Worm (Caenorhabditis elegans): ENCODE measurements around the gene casy-1.

The casy-1 gene

DNA sequence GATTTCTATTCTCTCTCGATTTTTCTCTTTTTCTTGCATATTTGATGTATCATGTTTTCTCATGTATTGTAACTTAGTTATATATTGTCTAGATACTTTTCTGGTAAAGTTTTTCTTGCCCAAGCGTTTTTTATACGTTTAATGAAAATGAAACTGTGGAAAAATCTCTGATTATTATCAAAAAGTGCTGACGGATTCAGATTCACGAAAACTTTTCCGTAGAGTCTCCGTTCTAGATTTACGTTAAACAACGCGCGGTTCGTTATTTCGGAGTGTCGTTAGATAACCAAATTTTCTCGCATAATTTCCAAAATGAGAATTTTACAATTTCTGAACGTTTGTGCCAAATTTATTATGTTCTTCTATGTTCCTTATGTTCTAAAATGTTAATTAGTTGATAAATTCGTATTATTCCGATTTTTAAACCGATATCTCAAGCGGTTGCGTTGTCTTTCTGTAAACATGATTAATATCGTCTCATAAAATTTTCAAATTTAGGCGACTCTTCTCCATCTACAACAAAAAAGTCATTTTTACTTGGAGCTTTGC is 38.3 kb downstream of the casy-1 start, which contains the start of gene ptp-2 (continued):
- TF ChIP-seq dve-1 (tag; optimal IDR thresholded peaks at IDR 0.05; ENCODE audit: insufficient read depth): peak; percentile 11
- peak; percentile 93 for TF ChIP-seq Y48G9A.11 (GFP tag; IDR thresholded peaks at IDR 0.05)
- TF ChIP-seq ceh-20 (GFP tag; IDR thresholded peaks at IDR 0.05): no peak
- no peak for TF ChIP-seq zip-2 (tag; optimal IDR thresholded peaks at IDR 0.05)

DNA sequence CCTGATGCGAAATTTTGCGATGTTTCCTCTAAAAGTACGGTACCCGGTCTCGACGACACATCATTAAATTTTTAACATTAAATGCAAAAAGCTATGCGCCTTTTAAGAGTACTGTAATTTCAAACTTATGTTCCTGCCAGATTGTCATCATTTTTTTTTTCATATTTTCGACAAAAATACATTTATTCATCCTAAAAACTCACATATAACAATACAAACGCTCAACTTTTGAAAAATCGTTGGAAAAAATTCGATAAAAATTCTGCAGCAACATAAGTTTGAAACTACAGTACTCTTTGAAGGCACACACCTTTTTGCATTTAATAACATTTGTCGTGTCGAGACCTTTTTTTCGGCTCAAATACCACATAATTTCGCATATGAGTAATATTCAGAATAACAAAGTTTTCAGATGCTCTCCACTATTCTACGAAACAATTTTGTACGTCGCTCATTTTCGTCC is 39.4 kb downstream of the casy-1 start, which contains the start of gene frh-1:
TSS of gene frh-1 (plus strand) at position 413 of the 463 bp plus-strand sequence.
- no peak for TF ChIP-seq ceh-44 (GFP tag; IDR thresholded peaks at IDR 0.05)
- TF ChIP-seq pha-4 (GFP tag; IDR thresholded peaks at IDR 0.05): 0 out of 2 replicates have a peak, but pooled peaks have one; percentile 38
- no peak for TF ChIP-seq pha-4 (tag; optimal IDR thresholded peaks at IDR 0.05)
- TF ChIP-seq lin-38 (GFP tag; IDR thresholded peaks at IDR 0.05): peak; percentile 35
- peak; percentile 72 for TF ChIP-seq aha-1 (tag)

DNA sequence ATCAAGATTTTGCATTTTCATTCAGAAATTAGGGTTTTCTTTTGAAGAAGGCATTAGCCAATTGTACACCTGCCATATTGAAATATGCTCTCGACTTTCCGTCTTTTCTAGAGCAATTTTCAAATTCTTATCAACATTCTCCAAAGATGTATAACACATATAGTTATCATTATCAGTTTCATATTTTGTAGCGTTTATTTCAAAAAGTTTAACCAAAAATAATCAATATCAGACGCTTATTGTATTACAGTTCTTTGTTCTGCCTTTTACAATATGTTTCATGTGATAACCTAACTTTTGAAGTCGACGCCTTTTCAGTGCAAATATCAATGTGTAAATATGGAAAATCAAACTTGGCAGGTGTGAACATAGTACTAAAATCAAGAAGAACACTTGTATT is 42.6 kb downstream of the casy-1 start:
- no peak for TF ChIP-seq aha-1 (tag)
- TF ChIP-seq zip-11 (GFP tag; IDR thresholded peaks at IDR 0.05): no peak
- no peak for TF ChIP-seq nhr-76 (tag; optimal IDR thresholded peaks at IDR 0.05)
- no peak for TF ChIP-seq dpl-1 (GFP tag; optimal IDR thresholded peaks at IDR 0.05)
- TF ChIP-seq daf-8 (GFP tag; IDR thresholded peaks at IDR 0.05): no peak
- no peak for TF ChIP-seq ztf-7 (tag; optimal IDR thresholded peaks at IDR 0.05)
- TF ChIP-seq nhr-102 (tag; optimal IDR thresholded peaks at IDR 0.05): no peak
- peak; percentile 36 for TF ChIP-seq mep-1 (tag; optimal IDR thresholded peaks at IDR 0.05)
- no peak for TF ChIP-seq ceh-62 (tag; optimal IDR thresholded peaks at IDR 0.05)
- no peak for TF ChIP-seq unc-62 (GFP tag; optimal IDR thresholded peaks at IDR 0.05 in 1 of 2)
- TF ChIP-seq unc-62 (tag; optimal IDR thresholded peaks at IDR 0.05): no peak
- peak; percentile 11 for TF ChIP-seq T20F7.1 (GFP tag; optimal IDR thresholded peaks at IDR 0.05)
- TF ChIP-seq ceh-82 (tag; optimal IDR thresholded peaks at IDR 0.05): no peak
- peak; percentile 83 for TF ChIP-seq nhr-28 (tag; optimal IDR thresholded peaks at IDR 0.05)
- peak; percentile 43 for TF ChIP-seq nhr-77 (tag; optimal IDR thresholded peaks at IDR 0.05)
- TF ChIP-seq dmd-6 (GFP tag; IDR thresholded peaks at IDR 0.05): no peak; the same call in 1 of the 2 replicates
- peak; percentile 41 for TF ChIP-seq hlh-11 (tag; optimal IDR thresholded peaks at IDR 0.05)
- TF ChIP-seq vab-7 (GFP tag; IDR thresholded peaks at IDR 0.05): no peak
- TF ChIP-seq zfp-2 (tag; optimal IDR thresholded peaks at IDR 0.05): no peak
- TF ChIP-seq ceh-20 (GFP tag; IDR thresholded peaks at IDR 0.05): no peak
- TF ChIP-seq lsy-2 (tag; optimal IDR thresholded peaks at IDR 0.05): no peak
- TF ChIP-seq nhr-25 (tag; optimal IDR thresholded peaks at IDR 0.05; ENCODE audit: borderline replicate concordance, insufficient read depth): no peak
- TF ChIP-seq skn-1 (tag; optimal IDR thresholded peaks at IDR 0.05): no peak
- no peak for TF ChIP-seq dmd-9 (GFP tag; IDR thresholded peaks at IDR 0.05)
- TF ChIP-seq ceh-44 (GFP tag; IDR thresholded peaks at IDR 0.05): no peak
- no peak for TF ChIP-seq lin-29 (GFP tag; IDR thresholded peaks at IDR 0.05)
- TF ChIP-seq ceh-28 (tag; optimal IDR thresholded peaks at IDR 0.05): no peak
- peak; percentile 58 for TF ChIP-seq dve-1 (tag; optimal IDR thresholded peaks at IDR 0.05; ENCODE audit: insufficient read depth)
- no peak for TF ChIP-seq nhr-10 (tag; optimal IDR thresholded peaks at IDR 0.05)
- TF ChIP-seq lin-1 (GFP tag; IDR thresholded peaks at IDR 0.05): no peak
- TF ChIP-seq lin-15B (tag; optimal IDR thresholded peaks at IDR 0.05): no peak
- no peak for TF ChIP-seq gei-8 (GFP tag; optimal IDR thresholded peaks at IDR 0.05)
- no peak for TF ChIP-seq nhr-41 (GFP tag; IDR thresholded peaks at IDR 0.05)
- TF ChIP-seq nhr-111 (GFP tag; optimal IDR thresholded peaks at IDR 0.05): no peak
- no peak for TF ChIP-seq daf-16 (GFP tag; optimal IDR thresholded peaks at IDR 0.05)
- peak; percentile 34 for TF ChIP-seq daf-16 (tag; optimal IDR thresholded peaks at IDR 0.05)
- TF ChIP-seq ZK546.5 (tag; optimal IDR thresholded peaks at IDR 0.05): no peak
- TF ChIP-seq tra-1 (GFP tag; IDR thresholded peaks at IDR 0.05): no peak
- TF ChIP-seq unc-39 (tag; optimal IDR thresholded peaks at IDR 0.05): no peak
- no peak for TF ChIP-seq lir-3 (tag; optimal IDR thresholded peaks at IDR 0.05)
- peak; percentile 11 for TF ChIP-seq pqm-1 (tag; optimal IDR thresholded peaks at IDR 0.05)

All from whole organism, L4 larva.